Fruit fly (Drosophila melanogaster) whole organism, embryonic: Measurements from ENCODE around the gene MtnC.

Experiments used
- Aef1 ChIP-seq: fragments of 200-800 bp; sonication (Bioruptor generic); IDR thresholded peaks from 3 replicates; pipeline ENCODE4 v1.3.6; 2022; ENCODE audit warnings: missing biosample characterization, missing genetic modification characterization
- CG10267 ChIP-seq: fragments of 200-800 bp; sonication (Bioruptor generic); optimal IDR thresholded peaks from 2 replicates; lab custom pipeline; 2018; ENCODE audit warnings: missing biosample characterization, mild to moderate bottlenecking, missing genetic modification characterization, moderate library complexity
- CG10366 ChIP-seq: fragments of 200-800 bp; sonication (Bioruptor generic); IDR thresholded peaks from 2 replicates; pipeline ENCODE4 v1.3.6; 2022; ENCODE audit warnings: missing biosample characterization, missing genetic modification characterization
- CG11696 ChIP-seq: fragments of 200-800 bp; sonication (Bioruptor generic); IDR thresholded peaks from 2 replicates; pipeline ENCODE4 v1.3.6; 2022; ENCODE audit warnings: missing biosample characterization, missing genetic modification characterization
- CG12071 ChIP-seq: fragments of 200-800 bp; sonication (Bioruptor generic); optimal IDR thresholded peaks from 3 replicates; lab custom pipeline; 2018; ENCODE audit warnings: missing biosample characterization, mild to moderate bottlenecking, missing genetic modification characterization
- CG12155 ChIP-seq: fragments of 200-800 bp; sonication (Bioruptor generic); optimal IDR thresholded peaks from 3 replicates; lab custom pipeline; 2016; ENCODE audit warnings: missing biosample characterization, missing genetic modification characterization
- CG13775 ChIP-seq: fragments of 200-800 bp; sonication (Bioruptor generic); optimal IDR thresholded peaks from 3 replicates; lab custom pipeline; 2017; ENCODE audit warnings: missing biosample characterization, mild to moderate bottlenecking, missing genetic modification characterization
- CG14667 ChIP-seq: fragments of 200-800 bp; sonication (Bioruptor generic); IDR thresholded peaks from 2 replicates; pipeline ENCODE4 v1.3.6; 2022; ENCODE audit warnings: missing biosample characterization, missing genetic modification characterization
- CG15011 ChIP-seq: fragments of 200-800 bp; sonication (Bioruptor generic); optimal IDR thresholded peaks from 3 replicates; lab custom pipeline; 2018; ENCODE audit warnings: missing biosample characterization, mild to moderate bottlenecking, missing genetic modification characterization
- CG15514 ChIP-seq: fragments of 200-800 bp; sonication (Bioruptor generic); optimal IDR thresholded peaks from 3 replicates; lab custom pipeline; 2017; ENCODE audit warnings: missing biosample characterization, missing genetic modification characterization, mild to moderate bottlenecking, moderate library complexity, missing genetic modification reagents
- CG31441 ChIP-seq: fragments of 200-800 bp; sonication (Bioruptor generic); IDR thresholded peaks from 2 replicates; pipeline ENCODE4 v1.3.6; 2022; ENCODE audit warnings: missing biosample characterization, missing genetic modification characterization
- CG3163 ChIP-seq: fragments of 200-800 bp; sonication (Bioruptor generic); optimal IDR thresholded peaks from 3 replicates; lab custom pipeline; 2016; ENCODE audit warnings: missing biosample characterization, missing genetic modification characterization
- CG6813 ChIP-seq: fragments of 200-800 bp; sonication (Bioruptor generic); optimal IDR thresholded peaks from 2 replicates; lab custom pipeline; 2017; ENCODE audit warnings: missing biosample characterization, missing genetic modification characterization, mild to moderate bottlenecking, moderate library complexity, missing genetic modification reagents
- CG7786 ChIP-seq: fragments of 200-800 bp; sonication (Bioruptor generic); optimal IDR thresholded peaks from 2 replicates; lab custom pipeline; 2016; ENCODE audit warnings: missing biosample characterization, missing genetic modification characterization
- CG7987 ChIP-seq: fragments of 200-800 bp; sonication (Bioruptor generic); optimal IDR thresholded peaks from 2 replicates; lab custom pipeline; 2018; ENCODE audit warnings: missing biosample characterization, mild to moderate bottlenecking, missing genetic modification characterization, moderate library complexity
- CrebB ChIP-seq: fragments of 200-800 bp; sonication (Bioruptor generic); optimal IDR thresholded peaks from 3 replicates; lab custom pipeline; 2018; ENCODE audit warnings: missing biosample characterization, mild to moderate bottlenecking, missing genetic modification characterization
- Dref ChIP-seq: fragments of 200-800 bp; sonication (Bioruptor generic); IDR thresholded peaks from 2 replicates; pipeline ENCODE4 v1.3.6; 2022; ENCODE audit warnings: missing biosample characterization, missing genetic modification characterization
- Drgx ChIP-seq: fragments of 200-800 bp; sonication (Bioruptor generic); IDR thresholded peaks from 2 replicates; pipeline ENCODE4 v1.3.6; 2022; ENCODE audit warnings: missing biosample characterization, missing genetic modification characterization
- E2f1 ChIP-seq: fragments of 200-800 bp; sonication (Bioruptor generic); IDR thresholded peaks from 2 replicates; pipeline ENCODE4 v1.3.6; 2022; ENCODE audit warnings: missing biosample characterization, missing genetic modification characterization
- GATAe ChIP-seq: fragments of 200-800 bp; sonication (Bioruptor generic); conservative IDR thresholded peaks from 2 replicates; pipeline ENCODE4 v1.3.6; 2022; ENCODE audit warnings: missing biosample characterization, missing genetic modification characterization
- HLHmδ ChIP-seq: fragments of 200-800 bp; sonication (Bioruptor generic); optimal IDR thresholded peaks from 2 replicates; lab custom pipeline; 2018; ENCODE audit warnings: missing biosample characterization, mild to moderate bottlenecking, missing genetic modification characterization, moderate library complexity
- Hsf ChIP-seq: fragments of 200-800 bp; sonication (Bioruptor generic); optimal IDR thresholded peaks from 3 replicates; lab custom pipeline; 2016; ENCODE audit warnings: missing biosample characterization, missing genetic modification characterization
- Lhr ChIP-seq: fragments of 200-800 bp; sonication (Bioruptor generic); optimal IDR thresholded peaks from 3 replicates; lab custom pipeline; 2017; ENCODE audit warnings: mild to moderate bottlenecking, missing biosample characterization, missing genetic modification reagents, missing genetic modification characterization
- NfI ChIP-seq: fragments of 200-800 bp; sonication (Bioruptor generic); optimal IDR thresholded peaks from 3 replicates; lab custom pipeline; 2018; ENCODE audit warnings: missing biosample characterization, mild to moderate bottlenecking, missing genetic modification characterization, moderate library complexity
- Oaz ChIP-seq: fragments of 200-800 bp; sonication (Bioruptor generic); IDR thresholded peaks from 2 replicates; pipeline ENCODE4 v1.3.6; 2022; ENCODE audit warnings: missing biosample characterization, missing genetic modification characterization
- Poxn ChIP-seq: fragments of 200-800 bp; sonication (Bioruptor generic); IDR thresholded peaks from 2 replicates; pipeline ENCODE4 v1.3.6; 2022; ENCODE audit warnings: missing biosample characterization, missing genetic modification characterization
- Scr ChIP-seq: fragments of 200-800 bp; sonication (Bioruptor generic); IDR thresholded peaks from 2 replicates; pipeline ENCODE4 v1.3.6; 2022; ENCODE audit warnings: missing biosample characterization, missing genetic modification characterization; ENCODE audit not compliant: partially characterized antibody
- Spps ChIP-seq: fragments of 200-800 bp; sonication (Bioruptor generic); optimal IDR thresholded peaks from 2 replicates; lab custom pipeline; 2018; ENCODE audit warnings: missing biosample characterization, mild to moderate bottlenecking, missing genetic modification characterization
- Usf ChIP-seq: fragments of 200-800 bp; sonication (Bioruptor generic); optimal IDR thresholded peaks from 2 replicates; lab custom pipeline; 2017; ENCODE audit warnings: missing genotype, missing biosample characterization, missing genetic modification characterization
- bsh ChIP-seq, 2 experiments: fragments of 200-800 bp; sonication (Bioruptor generic); optimal IDR thresholded peaks; 2 replicates each; lab custom pipeline; 2017 to 2018; ENCODE audit warnings: mild to moderate bottlenecking in 2 of 2, missing biosample characterization in 2 of 2, missing genetic modification characterization in 2 of 2, moderate library complexity in 1 of 2
- danr ChIP-seq: fragments of 200-800 bp; sonication (Bioruptor generic); IDR thresholded peaks from 2 replicates; pipeline ENCODE4 v1.3.6; 2022; ENCODE audit warnings: missing biosample characterization, missing genetic modification characterization
- dpn ChIP-seq, 2 experiments: fragments of 200-800 bp; sonication (Bioruptor generic); optimal IDR thresholded peaks; 3 replicates each; lab custom pipeline; 2016; ENCODE audit warnings: missing biosample characterization in 2 of 2, missing genetic modification characterization in 2 of 2
- dysf ChIP-seq: fragments of 200-800 bp; sonication (Bioruptor generic); IDR thresholded peaks from 3 replicates; pipeline ENCODE4 v1.3.6; 2022; ENCODE audit warnings: missing biosample characterization, missing genetic modification characterization
- fd3F ChIP-seq: fragments of 200-800 bp; sonication (Bioruptor generic); optimal IDR thresholded peaks from 2 replicates; lab custom pipeline; 2018; ENCODE audit warnings: missing biosample characterization, mild to moderate bottlenecking, missing genetic modification characterization, moderate library complexity
- grau ChIP-seq: fragments of 200-800 bp; optimal IDR thresholded peaks from 3 replicates; lab custom pipeline; 2019; ENCODE audit warnings: missing biosample characterization, mild to moderate bottlenecking, missing genetic modification characterization, moderate library complexity
- gro ChIP-seq: fragments of 200-800 bp; sonication (Bioruptor generic); optimal IDR thresholded peaks from 2 replicates; lab custom pipeline; 2016; ENCODE audit warnings: missing biosample characterization, missing genetic modification characterization
- ind ChIP-seq: fragments of 200-800 bp; sonication (Bioruptor generic); optimal IDR thresholded peaks from 3 replicates; lab custom pipeline; 2016; ENCODE audit warnings: missing biosample characterization, missing genetic modification characterization
- insv ChIP-seq, 2 experiments: fragments of 200-800 bp; sonication (Bioruptor generic); optimal IDR thresholded peaks; 3 replicates each; lab custom pipeline; 2016 to 2018; ENCODE audit warnings: missing biosample characterization in 2 of 2, missing genetic modification characterization in 2 of 2
- kay ChIP-seq: fragments of 200-800 bp; sonication (Bioruptor generic); optimal IDR thresholded peaks from 2 replicates; lab custom pipeline; 2016; ENCODE audit warnings: missing biosample characterization, missing genetic modification characterization
- lmd ChIP-seq: fragments of 200-800 bp; sonication (Bioruptor generic); IDR thresholded peaks from 2 replicates; pipeline ENCODE4 v1.3.6; 2022; ENCODE audit warnings: missing biosample characterization, missing genetic modification characterization
- nerfin-1 ChIP-seq: fragments of 200-800 bp; sonication (Bioruptor generic); optimal IDR thresholded peaks from 3 replicates; lab custom pipeline; 2019; ENCODE audit warnings: missing biosample characterization, mild to moderate bottlenecking, missing genetic modification characterization, moderate library complexity
- org-1 ChIP-seq: fragments of 200-800 bp; sonication (Bioruptor generic); optimal IDR thresholded peaks from 2 replicates; lab custom pipeline; 2017; ENCODE audit warnings: missing biosample characterization, missing genetic modification characterization
- psq ChIP-seq: fragments of 200-800 bp; sonication (Bioruptor generic); optimal IDR thresholded peaks from 2 replicates; lab custom pipeline; 2017; ENCODE audit warnings: missing biosample characterization, missing genetic modification characterization
- salm ChIP-seq: fragments of 200-800 bp; sonication (Bioruptor generic); optimal IDR thresholded peaks from 2 replicates; lab custom pipeline; 2018; ENCODE audit warnings: missing biosample characterization, mild to moderate bottlenecking, missing genetic modification characterization
- sc ChIP-seq, 3 experiments: fragments of >200 bp in 2 of 3; fragments of 200-800 bp in 1 of 3; sonication (Bioruptor generic) in 1 of 3; optimal IDR thresholded peaks; 2 replicates in 2 of 3; 3 replicates in 1 of 3; lab custom pipeline; 2017; ENCODE audit warnings: mild to moderate bottlenecking in 1 of 3, missing biosample characterization in 1 of 3, missing genetic modification characterization in 1 of 3, missing genetic modification reagents in 1 of 3
- sd ChIP-seq: fragments of 200-800 bp; sonication (Bioruptor generic); optimal IDR thresholded peaks from 3 replicates; lab custom pipeline; 2018; ENCODE audit warnings: missing biosample characterization, mild to moderate bottlenecking, missing genetic modification characterization, moderate library complexity
- trh ChIP-seq: fragments of 200-800 bp; sonication (Bioruptor generic); optimal IDR thresholded peaks from 2 replicates; lab custom pipeline; 2016; ENCODE audit warnings: missing biosample characterization, missing genetic modification characterization
- zen ChIP-seq: fragments of 200-800 bp; sonication (Bioruptor generic); optimal IDR thresholded peaks from 3 replicates; lab custom pipeline; 2018; ENCODE audit warnings: missing biosample characterization, mild to moderate bottlenecking, missing genetic modification characterization, moderate library complexity

The MtnC gene

DNA sequence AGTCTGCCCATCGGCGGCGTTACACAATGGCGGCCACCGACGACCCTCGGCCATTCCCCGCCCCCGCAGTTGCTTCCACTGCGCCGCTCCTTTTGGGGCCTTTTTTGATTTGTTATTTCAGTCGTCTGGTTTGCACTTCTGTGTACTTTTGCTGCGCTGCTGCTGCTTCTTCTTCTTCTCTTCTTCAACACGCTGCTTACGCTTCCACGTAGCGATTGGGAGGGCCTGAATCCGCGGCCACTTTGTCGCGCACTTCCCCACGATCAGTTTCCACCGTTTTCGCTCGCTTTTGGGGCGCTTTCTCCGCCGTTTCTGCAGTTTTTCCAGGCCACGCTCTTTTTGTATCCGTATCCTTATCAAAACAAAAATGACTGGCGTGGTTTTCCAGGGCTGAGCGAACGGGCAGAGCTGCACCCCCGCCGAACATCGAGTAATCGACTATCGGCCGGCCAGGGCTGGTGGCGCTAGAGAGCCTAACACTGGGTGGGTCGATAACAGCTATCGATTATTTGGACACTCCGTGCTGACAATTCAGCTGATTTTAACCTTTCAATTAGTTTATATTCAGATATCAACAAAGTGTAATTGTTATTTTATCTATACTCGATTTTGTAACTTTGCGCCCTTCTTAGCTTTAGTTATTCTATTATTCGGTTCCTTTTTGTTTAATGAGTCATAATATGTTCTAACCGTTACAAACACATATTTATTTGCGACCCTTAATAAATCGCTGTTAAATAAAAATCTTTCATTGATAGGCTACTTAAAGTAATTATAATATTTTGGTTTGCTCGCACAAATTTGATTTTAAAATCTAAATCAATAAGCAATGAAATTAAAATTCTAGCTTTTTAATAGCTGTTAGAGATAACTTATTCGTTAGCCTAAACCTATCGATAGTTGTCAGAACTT is 32.3 kb upstream of the MtnC start, which contains the start of the genes CG4360 and Sirt2 (continued):
- TF ChIP-seq fd3F (GFP tag; lab: Kevin White, UChicago) (no peak), dysf (GFP tag; lab: Robert Waterston, UW) (peak; percentile 45; the same call in 1 of the 3 replicates), Hsf (peak; percentile 54), zen (tag; lab: Kevin White, UChicago) (no peak), danr (GFP tag; lab: Robert Waterston, UW) (no peak), sc (optimal IDR thresholded peaks at IDR 0.05; lab: Kevin White, UChicago) (no peak), sc (GFP tag; optimal IDR thresholded peaks at IDR 0.05; lab: Kevin White, UChicago) (no peak), salm (tag; lab: Kevin White, UChicago) (no peak), Dref (GFP tag; lab: Robert Waterston, UW) (peak; percentile 100), Spps (tag; lab: Kevin White, UChicago) (no peak), CG3163 (peak; percentile 28), Lhr (GFP tag; lab: Kevin White, UChicago) (peak; percentile 18), trh (GFP tag; lab: Kevin White, UChicago) (no peak), CG11696 (0 out of 2 replicates have a peak, but pooled peaks have one; percentile 31), Poxn (GFP tag; lab: Robert Waterston, UW) (no peak), CG7987 (GFP tag; lab: Kevin White, UChicago) (peak; percentile 62), grau (tag; lab: Kevin White, UChicago) (peak; percentile 19), CG7786 (GFP tag; lab: Kevin White, UChicago) (peak; percentile 68), NfI (GFP tag; lab: Kevin White, UChicago) (peak; percentile 37), Usf (GFP tag; lab: Kevin White, UChicago) (no peak), lmd (GFP tag; lab: Robert Waterston, UW) (peak; percentile 39), CG12071 (no peak), CG31441 (GFP tag; lab: Robert Waterston, UW) (no peak), ind (GFP tag; lab: Kevin White, UChicago) (peak; percentile 34), CG15514 (GFP tag; lab: Kevin White, UChicago) (peak; percentile 77), CG14667 (GFP tag; lab: Robert Waterston, UW) (no peak), kay (GFP tag; lab: Kevin White, UChicago) (peak; percentile 58), CG15011 (GFP tag; lab: Kevin White, UChicago) (no peak), Scr (GFP tag; lab: Robert Waterston, UW) (peak; percentile 76), insv (GFP tag; optimal IDR thresholded peaks at IDR 0.05; lab: Kevin White, UChicago) (no peak), psq (GFP tag; lab: Kevin White, UChicago) (no peak), CG6813 (no peak), HLHmδ (GFP tag; lab: Kevin White, UChicago) (peak; percentile 61), Aef1 (GFP tag; lab: Robert Waterston, UW) (no peak), CrebB (tag; lab: Kevin White, UChicago) (no peak), GATAe (no peak), CG10267 (tag; lab: Kevin White, UChicago) (peak; percentile 24), Oaz (no peak), E2f1 (GFP tag; lab: Robert Waterston, UW) (peak; percentile 25; the same call in 1 of the 2 replicates), CG13775 (GFP tag; lab: Kevin White, UChicago) (peak; percentile 31), Drgx (GFP tag; lab: Robert Waterston, UW) (no peak; the same call in 1 of the 2 replicates), CG12155 (peak; percentile 23), gro (GFP tag; lab: Kevin White, UChicago) (peak; percentile 32), CG10366 (GFP tag; lab: Robert Waterston, UW) (peak; percentile 33; the same call in 1 of the 2 replicates), nerfin-1 (peak; percentile 17), dpn (GFP tag; optimal IDR thresholded peaks at IDR 0.05; lab: Kevin White, UChicago) (peak; percentile 4 to 55), bsh (GFP tag; optimal IDR thresholded peaks at IDR 0.05; lab: Kevin White, UChicago) (no peak), org-1 (GFP tag; lab: Kevin White, UChicago) (no peak), sd (tag; lab: Kevin White, UChicago) (no peak)
